Worm (Caenorhabditis elegans): ENCODE results near the gene unc-22.

The unc-22 gene

ce11 chrIV:12029074-12029473 is 18.3 kb upstream of the unc-22 start, which contains the start of gene tgn-38:
tgn-38 (minus strand) TSS chrIV:12029174.
- TF ChIP-seq unc-62 (GFP tag; optimal IDR thresholded peaks at IDR 0.05) (no peak), xbp-1 (tag; optimal IDR thresholded peaks at IDR 0.05) (no peak), fkh-10 (GFP tag; optimal IDR thresholded peaks at IDR 0.05) (no peak), dsc-1 (tag; optimal IDR thresholded peaks at IDR 0.05) (no peak), elt-3 (tag; optimal IDR thresholded peaks at IDR 0.05) (no peak), nhr-11 (tag; optimal IDR thresholded peaks at IDR 0.05) (no peak), irx-1 (tag; optimal IDR thresholded peaks at IDR 0.05) (no peak), unc-130 (tag; optimal IDR thresholded peaks at IDR 0.05) (no peak), lin-35 (GFP tag; optimal IDR thresholded peaks at IDR 0.05) (no peak), dpl-1 (GFP tag; optimal IDR thresholded peaks at IDR 0.05) (no peak), pag-3 (tag; optimal IDR thresholded peaks at IDR 0.05; ENCODE audit: borderline replicate concordance, insufficient read depth) (no peak), unc-98 (GFP tag; IDR thresholded peaks at IDR 0.05) (no peak), lsy-2 (tag; optimal IDR thresholded peaks at IDR 0.05) (no peak), lin-39 (tag; optimal IDR thresholded peaks at IDR 0.05) (no peak), ets-5 (GFP tag; IDR thresholded peaks at IDR 0.05) (no peak), zip-4 (GFP tag; optimal IDR thresholded peaks at IDR 0.05) (no peak), nhr-237 (tag; optimal IDR thresholded peaks at IDR 0.05) (no peak), unc-30 (tag; optimal IDR thresholded peaks at IDR 0.05) (no peak)

- TF ChIP-seq nhr-20 (tag; optimal IDR thresholded peaks at IDR 0.05) (peak; percentile 66), elt-3 (tag; optimal IDR thresholded peaks at IDR 0.05) (peak in 5 of 6 experiments; percentile 6 to 64 (median 52)), lin-14 (GFP tag; optimal IDR thresholded peaks at IDR 0.05) (peak; percentile 79), nhr-85 (tag) (peak; percentile 94), lir-3 (tag; optimal IDR thresholded peaks at IDR 0.05; ENCODE audit: poor library complexity) (no peak), lin-39 (tag; optimal IDR thresholded peaks at IDR 0.05) (peak; percentile 14), unc-130 (tag; optimal IDR thresholded peaks at IDR 0.05) (no peak), nhr-71 (tag; optimal IDR thresholded peaks at IDR 0.05) (peak; percentile 75), tlp-1 (tag; optimal IDR thresholded peaks at IDR 0.05) (no peak), irx-1 (tag; optimal IDR thresholded peaks at IDR 0.05) (peak; percentile 37), snu-23 (GFP tag; optimal IDR thresholded peaks at IDR 0.05) (peak; percentile 37), sptf-1 (tag; optimal IDR thresholded peaks at IDR 0.05) (no peak), blmp-1 (tag; optimal IDR thresholded peaks at IDR 0.05) (peak; percentile 58), nhr-90 (tag; optimal IDR thresholded peaks at IDR 0.05; ENCODE audit: poor library complexity) (peak; percentile 43), tbx-2 (tag; optimal IDR thresholded peaks at IDR 0.05) (peak; percentile 9), aly-2 (tag; optimal IDR thresholded peaks at IDR 0.05) (no peak), pqm-1 (tag; optimal IDR thresholded peaks at IDR 0.05) (no peak), lin-35 (GFP tag; optimal IDR thresholded peaks at IDR 0.05) (peak in 1 of 2 experiments; percentile 10), hlh-17 (GFP tag; optimal IDR thresholded peaks at IDR 0.05; ENCODE audit: borderline replicate concordance) (no peak)
Observed at ce11 chrIV:12021360-12021759, 10.6 kb upstream of the unc-22 start.

- TF ChIP-seq ztf-4 (tag; optimal IDR thresholded peaks at IDR 0.05) (no peak), blmp-1 (tag; optimal IDR thresholded peaks at IDR 0.05) (peak; percentile 74), nhr-85 (tag) (peak; percentile 48)
Observed at ce11 chrIV:12018920-12019319, 8.1 kb upstream of the unc-22 start.

- TF ChIP-seq F16B12.6 (tag; optimal IDR thresholded peaks at IDR 0.05) (no peak), lin-15B (tag; optimal IDR thresholded peaks at IDR 0.05) (no peak), swsn-7 (tag; optimal IDR thresholded peaks at IDR 0.05) (no peak), nhr-71 (tag; optimal IDR thresholded peaks at IDR 0.05) (no peak), zag-1 (tag; optimal IDR thresholded peaks at IDR 0.05) (no peak), sup-37 (GFP tag; optimal IDR thresholded peaks at IDR 0.05) (no peak), jun-1 (tag; optimal IDR thresholded peaks at IDR 0.05) (no peak), snu-23 (GFP tag; optimal IDR thresholded peaks at IDR 0.05) (no peak), fkh-8 (tag; optimal IDR thresholded peaks at IDR 0.05) (no peak)
Observed at ce11 chrIV:12015586-12015985, 4.8 kb upstream of the unc-22 start, which contains the start of gene lips-6. lips-6 (minus strand) TSS chrIV:12015686.
